Fruit fly (Drosophila melanogaster): ENCODE data around the gene comt.

Gene comt

DNA sequence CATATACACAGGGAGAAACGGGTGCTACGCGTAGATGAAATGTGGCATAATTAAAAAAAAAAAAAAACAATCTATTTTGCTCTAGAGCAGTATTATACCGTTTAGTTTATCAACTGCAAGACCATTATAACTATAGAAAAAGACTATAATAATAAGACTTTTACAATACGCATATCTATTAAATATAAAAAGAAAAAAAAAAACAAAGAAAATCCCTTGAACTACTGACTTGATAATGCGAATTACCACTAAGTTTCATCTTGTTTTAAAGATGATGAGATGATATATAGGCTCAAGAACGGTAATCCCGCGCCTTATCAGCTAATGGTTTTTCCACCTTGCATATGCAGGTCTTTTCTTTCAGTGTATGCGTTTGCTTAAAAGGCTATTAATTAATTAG is 48.4 kb downstream of the comt start (continued):
- TF ChIP-seq Dfd (GFP tag; optimal IDR thresholded peaks at IDR 0.05) (no peak), gfzf (GFP tag; optimal IDR thresholded peaks at IDR 0.05) (no peak), pho (GFP tag; optimal IDR thresholded peaks at IDR 0.05) (no peak), CG2712 (tag; optimal IDR thresholded peaks at IDR 0.05) (peak; percentile 21), dimm (GFP tag; IDR thresholded peaks at IDR 0.05) (no peak), CG12299 (tag; optimal IDR thresholded peaks at IDR 0.05) (no peak), Bdp1 (GFP tag; optimal IDR thresholded peaks at IDR 0.05) (no peak), Rx (GFP tag; IDR thresholded peaks at IDR 0.05) (no peak), Hr39 (optimal IDR thresholded peaks at IDR 0.05) (no peak), so (GFP tag; IDR thresholded peaks at IDR 0.05) (no peak), luna (GFP tag; optimal IDR thresholded peaks at IDR 0.05) (no peak), stc (GFP tag; IDR thresholded peaks at IDR 0.05) (no peak), Dip2 (GFP tag; IDR thresholded peaks at IDR 0.05) (no peak), CG6683 (GFP tag; optimal IDR thresholded peaks at IDR 0.05) (no peak), nerfin-1 (tag; optimal IDR thresholded peaks at IDR 0.05) (peak; percentile 0), sqz (GFP tag; optimal IDR thresholded peaks at IDR 0.05) (no peak), CG9215 (GFP tag; IDR thresholded peaks at IDR 0.05) (no peak), Mrtf (GFP tag; IDR thresholded peaks at IDR 0.05) (no peak), Oaz (GFP tag; IDR thresholded peaks at IDR 0.05) (no peak), CG2116 (GFP tag; optimal IDR thresholded peaks at IDR 0.05) (no peak), wek (GFP tag; optimal IDR thresholded peaks at IDR 0.05) (no peak), Spps (tag; optimal IDR thresholded peaks at IDR 0.05) (no peak), gt (GFP tag; IDR thresholded peaks at IDR 0.05) (no peak)

DNA sequence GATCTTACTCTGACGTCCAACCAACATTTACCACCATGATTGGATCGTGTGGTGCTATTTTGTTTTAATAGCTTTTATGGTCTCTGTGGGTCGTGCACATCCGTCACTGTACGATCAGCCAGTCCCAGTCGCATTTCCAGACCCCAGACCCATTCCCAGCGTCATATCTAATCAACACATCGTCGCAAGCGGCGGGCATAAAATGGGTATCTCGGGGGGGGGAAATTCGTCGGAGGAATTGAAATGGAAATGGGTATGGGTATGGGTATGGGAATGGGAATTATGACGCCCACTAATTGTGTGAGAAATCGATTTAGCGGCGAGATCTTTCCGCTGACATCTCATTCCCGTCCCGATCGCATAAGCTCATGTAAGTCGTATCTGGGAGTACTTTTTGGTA is 51.9 kb downstream of the comt start:
- TF ChIP-seq unpg (GFP tag; optimal IDR thresholded peaks at IDR 0.05) (no peak), CG10209 (GFP tag; optimal IDR thresholded peaks at IDR 0.05) (peak; percentile 5), ci (GFP tag; IDR thresholded peaks at IDR 0.05) (0 out of 3 replicates have a peak, but pooled peaks have one; percentile 40), HHEX (GFP tag; optimal IDR thresholded peaks at IDR 0.05) (peak; percentile 3), E2f2 (GFP tag; IDR thresholded peaks at IDR 0.05) (no peak), CG5245 (GFP tag; optimal IDR thresholded peaks at IDR 0.05) (no peak), lab (GFP tag; optimal IDR thresholded peaks at IDR 0.05) (peak; percentile 63), gsb-n (tag; optimal IDR thresholded peaks at IDR 0.05) (peak; percentile 9), wor (GFP tag; IDR thresholded peaks at IDR 0.05) (no peak), CG17359 (tag; optimal IDR thresholded peaks at IDR 0.05) (peak; percentile 12), Awh (GFP tag; IDR thresholded peaks at IDR 0.05) (0 out of 2 replicates have a peak, but pooled peaks have one; percentile 20), CG8290 (GFP tag; optimal IDR thresholded peaks at IDR 0.05) (no peak), CG8290 (tag; optimal IDR thresholded peaks at IDR 0.05) (peak in 1 of 2 experiments; percentile 58), crol (GFP tag; IDR thresholded peaks at IDR 0.05) (peak; percentile 83), CG7963 (GFP tag; IDR thresholded peaks at IDR 0.05; ENCODE audit: partially characterized antibody) (no peak), Sin3A (optimal IDR thresholded peaks at IDR 0.05) (no peak), H15 (GFP tag; IDR thresholded peaks at IDR 0.05) (no peak), CG4617 (GFP tag; optimal IDR thresholded peaks at IDR 0.05; ENCODE audit: borderline replicate concordance) (no peak), Gsc (GFP tag; IDR thresholded peaks at IDR 0.05) (no peak), CG12769 (tag; optimal IDR thresholded peaks at IDR 0.05) (peak; percentile 88), CG18599 (GFP tag; optimal IDR thresholded peaks at IDR 0.05) (peak; percentile 35), CG34376 (GFP tag; optimal IDR thresholded peaks at IDR 0.05) (peak; percentile 25), NFAT (GFP tag; IDR thresholded peaks at IDR 0.05) (0 out of 2 replicates have a peak, but pooled peaks have one; percentile 31), sd (tag; optimal IDR thresholded peaks at IDR 0.05) (peak; percentile 33), Drgx (GFP tag; IDR thresholded peaks at IDR 0.05) (no peak), CG12071 (GFP tag; optimal IDR thresholded peaks at IDR 0.05) (no peak), Hey (tag; optimal IDR thresholded peaks at IDR 0.05) (peak; percentile 17), grn (GFP tag; optimal IDR thresholded peaks at IDR 0.05) (peak; percentile 85), Dbx (GFP tag; IDR thresholded peaks at IDR 0.05) (0 out of 3 replicates have a peak, but pooled peaks have one; percentile 34), kay (GFP tag; optimal IDR thresholded peaks at IDR 0.05) (no peak), gt (GFP tag; IDR thresholded peaks at IDR 0.05) (no peak)
